Worm (Caenorhabditis elegans): ENCODE results near the gene F19G12.1.

DNA sequence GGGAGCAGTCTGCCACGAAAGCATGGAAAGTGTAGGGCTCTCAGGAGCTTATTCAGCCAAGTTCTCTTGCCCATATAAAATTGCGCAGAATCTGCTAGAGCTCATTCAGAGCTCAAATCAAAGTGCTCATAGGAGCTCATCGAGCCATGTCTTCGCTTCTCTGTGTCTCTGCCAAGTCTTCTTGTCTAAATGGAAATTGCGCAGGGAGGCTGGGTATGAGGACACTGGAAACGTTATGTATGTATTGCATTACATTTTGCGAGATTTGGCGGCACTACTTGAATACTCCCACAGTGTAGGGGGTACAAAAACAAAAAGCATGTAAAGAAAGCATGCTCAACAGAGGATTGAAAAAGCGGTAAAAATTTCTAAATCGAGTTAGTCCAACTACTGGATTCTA is 6.3 kb downstream of the F19G12.1 start:
- TF ChIP-seq elt-3 (tag; optimal IDR thresholded peaks at IDR 0.05): no peak
- TF ChIP-seq nhr-12 (tag; optimal IDR thresholded peaks at IDR 0.05): no peak
- no peak for TF ChIP-seq zag-1 (tag; optimal IDR thresholded peaks at IDR 0.05)
- no peak for TF ChIP-seq lin-39 (tag; optimal IDR thresholded peaks at IDR 0.05)
- TF ChIP-seq nhr-11 (tag; optimal IDR thresholded peaks at IDR 0.05): no peak
- TF ChIP-seq F13H6.1 (tag; optimal IDR thresholded peaks at IDR 0.05): no peak
- no peak for TF ChIP-seq mdl-1 (tag; optimal IDR thresholded peaks at IDR 0.05)
- TF ChIP-seq fos-1 (tag; optimal IDR thresholded peaks at IDR 0.05): no peak
- TF ChIP-seq nhr-25 (tag; optimal IDR thresholded peaks at IDR 0.05): no peak
